Worm (Caenorhabditis elegans) whole organism, mixed stage, embryonic: ENCODE measurements around the gene rbmx-2.

Source experiments
- M03D4.4 ChIP-seq: sonication (generic microtip); optimal IDR thresholded peaks from 2 replicates; lab custom pipeline; 2017; ENCODE audit warnings: mild to moderate bottlenecking, missing genetic modification characterization, missing compliant biosample characterization
- bed-3 ChIP-seq: fragments of 200-800 bp; sonication (Bioruptor generic); optimal IDR thresholded peaks from 3 replicates; lab custom pipeline; 2018; ENCODE audit warnings: mild to moderate bottlenecking, missing genetic modification characterization, moderate library complexity, missing compliant biosample characterization
- blmp-1 ChIP-seq: fragments of 150-350 bp; optimal IDR thresholded peaks from 2 replicates; lab custom pipeline; 2014; ENCODE audit warnings: missing biosample characterization, missing genetic modification characterization
- ceh-43 ChIP-seq: fragments of 200-800 bp; sonication (Bioruptor generic); optimal IDR thresholded peaks from 2 replicates; lab custom pipeline; 2018; ENCODE audit warnings: mild to moderate bottlenecking, missing genetic modification characterization, moderate library complexity, missing compliant biosample characterization
- ceh-83 ChIP-seq: fragments of 200-800 bp; sonication (Bioruptor generic); optimal IDR thresholded peaks from 2 replicates; lab custom pipeline; 2018; ENCODE audit warnings: mild to moderate bottlenecking, missing genetic modification characterization, missing compliant biosample characterization
- ces-1 ChIP-seq: fragments of 150-350 bp; optimal IDR thresholded peaks from 2 replicates; lab custom pipeline; 2014; ENCODE audit warnings: missing biosample characterization, missing genetic modification reagents, missing genetic modification characterization
- cnd-1 ChIP-seq: fragments of 200-800 bp; sonication (Bioruptor generic); optimal IDR thresholded peaks from 2 replicates; lab custom pipeline; 2018; ENCODE audit warnings: mild to moderate bottlenecking, missing genetic modification characterization, missing compliant biosample characterization
- drap-1 ChIP-seq: fragments of 200-800 bp; sonication (Bioruptor generic); optimal IDR thresholded peaks from 3 replicates; lab custom pipeline; 2018; ENCODE audit warnings: mild to moderate bottlenecking, missing genetic modification characterization, missing compliant biosample characterization
- elt-1 ChIP-seq: sonication (generic microtip); optimal IDR thresholded peaks from 2 replicates; lab custom pipeline; 2017; ENCODE audit warnings: missing genetic modification characterization, mild to moderate bottlenecking, missing compliant biosample characterization, antibody characterized with exemption, moderate library complexity, borderline replicate concordance; ENCODE audit not compliant: insufficient read depth
- elt-3 ChIP-seq: fragments of 150-350 bp; optimal IDR thresholded peaks from 2 replicates; lab custom pipeline; 2014; ENCODE audit warnings: missing biosample characterization, missing genetic modification characterization
- ham-2 ChIP-seq: fragments of 200-800 bp; sonication (Bioruptor generic); optimal IDR thresholded peaks from 2 replicates; lab custom pipeline; 2018; ENCODE audit warnings: mild to moderate bottlenecking, missing genetic modification characterization, missing compliant biosample characterization
- hlh-1 ChIP-seq: fragments of 150-350 bp; optimal IDR thresholded peaks from 2 replicates; lab custom pipeline; 2014; ENCODE audit warnings: missing biosample characterization, missing genetic modification reagents, missing genetic modification characterization
- lin-13 ChIP-seq: fragments of 150-350 bp; optimal IDR thresholded peaks from 2 replicates; lab custom pipeline; 2014; ENCODE audit warnings: missing biosample characterization, missing genetic modification characterization
- lin-32 ChIP-seq: fragments of 200-800 bp; sonication (Bioruptor generic); optimal IDR thresholded peaks from 2 replicates; lab custom pipeline; 2018; ENCODE audit warnings: mild to moderate bottlenecking, missing genetic modification characterization, missing compliant biosample characterization
- lsy-2 ChIP-seq: fragments of 150-350 bp; optimal IDR thresholded peaks from 2 replicates; lab custom pipeline; 2014; ENCODE audit warnings: missing biosample characterization, missing genetic modification characterization
- mab-5 ChIP-seq: fragments of 150-350 bp; optimal IDR thresholded peaks from 2 replicates; lab custom pipeline; 2014; ENCODE audit warnings: missing biosample characterization, missing genetic modification characterization
- mep-1 ChIP-seq: fragments of 150-350 bp; optimal IDR thresholded peaks from 2 replicates; lab custom pipeline; 2017; ENCODE audit warnings: missing biosample characterization, missing genetic modification reagents, missing genetic modification characterization, inconsistent platforms
- mls-2 ChIP-seq: sonication (generic microtip); optimal IDR thresholded peaks from 2 replicates; lab custom pipeline; 2016; ENCODE audit warnings: mild to moderate bottlenecking, missing genetic modification characterization, moderate library complexity, missing compliant biosample characterization
- nhr-12 ChIP-seq: fragments of 150-350 bp; optimal IDR thresholded peaks from 2 replicates; lab custom pipeline; 2014; ENCODE audit warnings: missing biosample characterization, missing genetic modification characterization
- nhr-2 ChIP-seq: fragments of 150-350 bp; optimal IDR thresholded peaks from 2 replicates; lab custom pipeline; 2014; ENCODE audit warnings: missing biosample characterization, missing genetic modification characterization
- nhr-237 ChIP-seq: fragments of 150-350 bp; optimal IDR thresholded peaks from 2 replicates; lab custom pipeline; 2014; ENCODE audit warnings: missing biosample characterization, missing genetic modification characterization
- nhr-28 ChIP-seq: fragments of 150-350 bp; optimal IDR thresholded peaks from 2 replicates; lab custom pipeline; 2014; ENCODE audit warnings: missing biosample characterization, missing genetic modification characterization
- nhr-76 ChIP-seq: sonication (generic microtip); optimal IDR thresholded peaks from 2 replicates; lab custom pipeline; 2017; ENCODE audit warnings: missing biosample characterization, missing genetic modification characterization
- pha-4 ChIP-seq: fragments of 150-350 bp; optimal IDR thresholded peaks from 2 replicates; lab custom pipeline; 2018; ENCODE audit warnings: missing biosample characterization, missing genetic modification reagents, missing genetic modification characterization
- sem-2 ChIP-seq: fragments of 200-800 bp; sonication (Bioruptor generic); optimal IDR thresholded peaks from 2 replicates; lab custom pipeline; 2018; ENCODE audit warnings: mild to moderate bottlenecking, missing genetic modification characterization, missing compliant biosample characterization
- tbx-8 ChIP-seq: fragments of 200-800 bp; sonication (Bioruptor generic); optimal IDR thresholded peaks from 2 replicates; lab custom pipeline; 2018; ENCODE audit warnings: mild to moderate bottlenecking, missing genetic modification characterization, moderate library complexity, missing compliant biosample characterization
- unc-120 ChIP-seq: sonication (generic microtip); optimal IDR thresholded peaks from 2 replicates; lab custom pipeline; 2017; ENCODE audit warnings: missing genetic modification characterization, missing compliant biosample characterization; ENCODE audit not compliant: poor library complexity, severe bottlenecking
- unc-62 ChIP-seq: fragments of 150-350 bp; optimal IDR thresholded peaks from 2 replicates; lab custom pipeline; 2014; ENCODE audit warnings: missing biosample characterization, missing genetic modification reagents, missing genetic modification characterization
- zip-8 ChIP-seq: fragments of 150-350 bp; optimal IDR thresholded peaks from 2 replicates; lab custom pipeline; 2014; ENCODE audit warnings: missing biosample characterization, missing genetic modification characterization
- ztf-11 ChIP-seq: fragments of 150-350 bp; optimal IDR thresholded peaks from 2 replicates; lab custom pipeline; 2014; ENCODE audit warnings: missing biosample characterization, missing genetic modification characterization

Gene rbmx-2

DNA sequence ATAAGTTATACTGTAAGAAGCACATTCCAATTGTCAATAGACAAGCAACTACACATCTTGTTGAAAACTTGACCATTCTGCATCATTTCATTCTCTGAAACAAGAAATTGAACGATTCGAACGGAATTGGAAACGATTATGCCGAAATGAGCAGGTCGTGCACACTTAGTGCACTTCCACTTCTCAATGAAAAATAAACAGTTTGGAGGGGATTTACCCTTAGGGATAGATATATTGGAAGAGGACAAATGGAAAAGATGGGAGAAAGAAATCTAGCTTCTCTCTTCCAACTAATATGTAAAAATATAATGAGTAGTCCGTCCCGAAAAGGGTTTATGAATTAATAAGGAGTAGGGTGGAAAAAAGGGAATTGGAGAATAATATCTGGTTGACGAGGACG, 27.6 kb downstream of the rbmx-2 start, which contains the start of gene hst-3.1:
Gene hst-3.1 (minus strand): TSS at position 101 of the 400 bp plus-strand sequence.
- TF ChIP-seq ztf-11 (tag; lab: Kevin White, UChicago): no peak
- TF ChIP-seq ces-1 (GFP tag; lab: Kevin White, UChicago): no peak
- TF ChIP-seq mep-1: no peak
- no peak for TF ChIP-seq elt-1 (tag; lab: Kevin White, UChicago)
- TF ChIP-seq unc-62 (GFP tag; lab: Kevin White, UChicago): no peak
- TF ChIP-seq nhr-237 (tag; lab: Kevin White, UChicago): no peak
- TF ChIP-seq ham-2: no peak
- no peak for TF ChIP-seq nhr-2 (tag; lab: Kevin White, UChicago)
- TF ChIP-seq elt-3: no peak
- no peak for TF ChIP-seq lin-13 (tag; lab: Kevin White, UChicago)
- no peak for TF ChIP-seq hlh-1 (tag; lab: Kevin White, UChicago)
- no peak for TF ChIP-seq nhr-28 (tag; lab: Kevin White, UChicago)

ce11 chrII:6168714-6169113, 28.0 kb downstream of the rbmx-2 start:
- TF ChIP-seq blmp-1: no peak
- no peak for TF ChIP-seq bed-3 (GFP tag; lab: Kevin White, UChicago)
- TF ChIP-seq ces-1 (GFP tag; lab: Kevin White, UChicago): no peak
- TF ChIP-seq mls-2: no peak
- no peak for TF ChIP-seq tbx-8
- no peak for TF ChIP-seq unc-120 (tag; lab: Kevin White, UChicago)
- TF ChIP-seq nhr-28 (tag; lab: Kevin White, UChicago): no peak

DNA sequence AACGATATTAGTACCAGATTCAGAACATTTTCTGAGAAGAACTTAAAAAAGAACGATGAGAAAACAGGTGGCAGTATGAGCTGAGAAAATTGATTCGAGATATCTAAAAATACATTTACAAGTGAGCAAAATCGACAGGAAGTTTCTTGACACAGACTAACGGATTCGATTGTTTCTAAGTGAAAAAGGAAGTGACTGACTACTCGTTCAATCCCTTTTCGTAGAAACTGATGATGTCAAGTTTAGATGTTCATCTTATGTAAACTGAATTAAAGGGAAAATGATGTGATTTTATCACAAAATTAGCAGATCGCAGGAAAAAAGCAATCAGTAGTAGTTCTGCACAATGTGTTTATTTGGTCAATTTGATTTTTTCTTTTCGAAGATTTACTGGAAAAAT, 31.6 kb downstream of the rbmx-2 start:
- TF ChIP-seq ces-1 (GFP tag; lab: Kevin White, UChicago): peak; percentile 55
- no peak for TF ChIP-seq ceh-83 (GFP tag; lab: Kevin White, UChicago)
- TF ChIP-seq cnd-1 (tag; lab: Kevin White, UChicago): no peak
- no peak for TF ChIP-seq elt-3

DNA sequence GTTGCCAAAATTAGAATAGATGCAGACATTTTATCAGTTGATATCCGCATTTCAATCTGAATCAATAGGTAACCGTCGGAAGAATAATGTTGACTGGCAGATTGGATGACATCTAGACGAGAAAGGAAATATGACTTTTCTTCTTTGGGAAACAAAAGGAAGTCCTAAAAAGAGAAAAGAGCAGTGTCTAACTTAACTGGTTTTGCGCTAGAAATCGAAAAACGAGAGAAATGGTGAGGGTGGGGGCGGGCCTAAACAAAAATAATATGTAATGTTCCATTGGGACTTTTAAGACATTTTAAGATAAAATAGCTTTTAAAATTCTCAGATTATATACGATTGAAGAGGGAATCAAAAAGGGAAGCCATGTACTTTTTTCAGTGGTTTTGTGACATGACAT, 35.8 kb downstream of the rbmx-2 start, which contains the start of gene exp-1:
Gene exp-1 (minus strand): TSS at position 101 of the 400 bp plus-strand sequence.
- TF ChIP-seq mab-5 (tag; lab: Kevin White, UChicago): no peak
- TF ChIP-seq drap-1 (GFP tag; lab: Kevin White, UChicago): no peak
- TF ChIP-seq nhr-76 (tag; lab: Kevin White, UChicago): no peak
- no peak for TF ChIP-seq mep-1
- no peak for TF ChIP-seq ceh-43 (GFP tag; lab: Kevin White, UChicago)
- no peak for TF ChIP-seq sem-2 (GFP tag; lab: Kevin White, UChicago)
- no peak for TF ChIP-seq lsy-2 (tag; lab: Kevin White, UChicago)
- TF ChIP-seq ham-2: no peak
- no peak for TF ChIP-seq nhr-12 (tag; lab: Kevin White, UChicago)
- no peak for TF ChIP-seq unc-120 (tag; lab: Kevin White, UChicago)
- TF ChIP-seq bed-3 (GFP tag; lab: Kevin White, UChicago): no peak
- no peak for TF ChIP-seq zip-8 (tag; lab: Kevin White, UChicago)
- TF ChIP-seq unc-62 (GFP tag; lab: Kevin White, UChicago): no peak
- TF ChIP-seq lin-13 (tag; lab: Kevin White, UChicago): no peak
- no peak for TF ChIP-seq cnd-1 (tag; lab: Kevin White, UChicago)
- no peak for TF ChIP-seq nhr-237 (tag; lab: Kevin White, UChicago)
- no peak for TF ChIP-seq elt-3
- no peak for TF ChIP-seq lin-32 (GFP tag; lab: Kevin White, UChicago)
- TF ChIP-seq ztf-11 (tag; lab: Kevin White, UChicago): no peak
- TF ChIP-seq pha-4 (tag; lab: Kevin White, UChicago): no peak

- TF ChIP-seq M03D4.4 (tag; lab: Kevin White, UChicago) (no peak), elt-3 (no peak), mab-5 (tag; lab: Kevin White, UChicago) (no peak), nhr-28 (tag; lab: Kevin White, UChicago) (no peak), pha-4 (tag; lab: Kevin White, UChicago) (no peak), zip-8 (tag; lab: Kevin White, UChicago) (no peak), lsy-2 (tag; lab: Kevin White, UChicago) (no peak), mls-2 (no peak), ham-2 (no peak), ceh-83 (GFP tag; lab: Kevin White, UChicago) (no peak), lin-32 (GFP tag; lab: Kevin White, UChicago) (no peak), sem-2 (GFP tag; lab: Kevin White, UChicago) (no peak), nhr-2 (tag; lab: Kevin White, UChicago) (no peak), cnd-1 (tag; lab: Kevin White, UChicago) (no peak), blmp-1 (no peak)
Observed at ce11 chrII:6158111-6158510, 38.6 kb downstream of the rbmx-2 start.
